Worm (Caenorhabditis elegans) whole organism, young adult: ENCODE measurements around the gene msp-58.

ENCODE experiments used
- B0035.1 ChIP-seq: sonication (generic microtip); optimal IDR thresholded peaks from 2 replicates; lab custom pipeline; 2016; ENCODE audit warnings: missing genetic modification characterization, mild to moderate bottlenecking, missing compliant biosample characterization, missing genotype, missing genetic modification reagents
- B0336.3 ChIP-seq: fragments of 200-800 bp; sonication (Bioruptor generic); IDR thresholded peaks from 2 replicates; pipeline ENCODE4 v1.3.6; 2022; ENCODE audit warnings: missing genetic modification characterization, missing compliant biosample characterization
- D2030.7 ChIP-seq: fragments of 200-800 bp; sonication (Bioruptor generic); IDR thresholded peaks from 2 replicates; pipeline ENCODE4 v1.3.6; 2022; ENCODE audit warnings: missing genetic modification reagents, missing genetic modification characterization, missing compliant biosample characterization
- K11D2.4 ChIP-seq: fragments of 200-800 bp; sonication (Bioruptor generic); IDR thresholded peaks from 2 replicates; pipeline ENCODE4 v1.3.6; 2022; ENCODE audit warnings: missing genetic modification reagents, missing genetic modification characterization, missing compliant biosample characterization
- K12H6.12 ChIP-seq: fragments of 200-800 bp; sonication (Bioruptor generic); optimal IDR thresholded peaks from 2 replicates; lab custom pipeline; 2018; ENCODE audit warnings: mild to moderate bottlenecking, missing genetic modification characterization, missing compliant biosample characterization
- T26A5.8 ChIP-seq: sonication (generic microtip); optimal IDR thresholded peaks from 2 replicates; lab custom pipeline; 2016; ENCODE audit warnings: missing genetic modification characterization, missing compliant biosample characterization
- ZK185.1 ChIP-seq: sonication (generic microtip); optimal IDR thresholded peaks from 2 replicates; lab custom pipeline; 2016; ENCODE audit warnings: mild to moderate bottlenecking, missing genetic modification characterization, missing compliant biosample characterization; ENCODE audit not compliant: poor library complexity, severe bottlenecking
- attf-5 ChIP-seq: fragments of 200-800 bp; sonication (Bioruptor generic); optimal IDR thresholded peaks from 2 replicates; lab custom pipeline; 2018; ENCODE audit warnings: mild to moderate bottlenecking, missing genetic modification characterization, missing compliant biosample characterization
- attf-6 ChIP-seq: fragments of 200-800 bp; sonication (Bioruptor generic); IDR thresholded peaks from 2 replicates; pipeline ENCODE4 v1.3.6; 2022; ENCODE audit warnings: missing genetic modification reagents, missing genetic modification characterization, missing compliant biosample characterization
- bed-2 ChIP-seq: fragments of 200-800 bp; sonication (Bioruptor generic); IDR thresholded peaks from 2 replicates; pipeline ENCODE4 v1.3.6; 2022; ENCODE audit warnings: missing genetic modification reagents, missing genetic modification characterization, missing compliant biosample characterization
- cebp-2 ChIP-seq: fragments of 200-800 bp; sonication (Bioruptor generic); IDR thresholded peaks from 2 replicates; pipeline ENCODE4 v1.3.6; 2022; ENCODE audit warnings: missing genetic modification characterization, missing compliant biosample characterization
- ceh-100 ChIP-seq: fragments of 200-800 bp; sonication (Bioruptor generic); IDR thresholded peaks from 2 replicates; pipeline ENCODE4 v1.3.6; 2022; ENCODE audit warnings: missing genetic modification reagents, missing genetic modification characterization, missing compliant biosample characterization
- ceh-79 ChIP-seq: sonication (generic microtip); optimal IDR thresholded peaks from 2 replicates; lab custom pipeline; 2017; ENCODE audit warnings: mild to moderate bottlenecking, missing genetic modification characterization, missing compliant biosample characterization
- efl-1 ChIP-seq: fragments of 150-350 bp; optimal IDR thresholded peaks from 2 replicates; lab custom pipeline; 2014; ENCODE audit warnings: missing biosample characterization, missing genetic modification reagents, missing genetic modification characterization
- ekl-4 ChIP-seq: fragments of 200-800 bp; sonication (Bioruptor generic); IDR thresholded peaks from 2 replicates; pipeline ENCODE4 v1.3.6; 2022; ENCODE audit warnings: missing genetic modification reagents, missing genetic modification characterization, missing compliant biosample characterization
- gei-17 ChIP-seq: fragments of 200-800 bp; sonication (Bioruptor generic); optimal IDR thresholded peaks from 2 replicates; lab custom pipeline; 2018; ENCODE audit warnings: mild to moderate bottlenecking, missing genetic modification characterization, missing compliant biosample characterization
- hlh-26 ChIP-seq: fragments of 200-800 bp; sonication (Bioruptor generic); conservative IDR thresholded peaks from 2 replicates; pipeline ENCODE4 v1.3.6; 2022; ENCODE audit warnings: missing genetic modification reagents, missing genetic modification characterization, missing compliant biosample characterization
- hmg-1.2 ChIP-seq: fragments of 200-800 bp; sonication (Bioruptor generic); IDR thresholded peaks from 2 replicates; pipeline ENCODE4 v1.3.6; 2022; ENCODE audit warnings: missing genetic modification reagents, missing genetic modification characterization, missing compliant biosample characterization
- hmg-20 ChIP-seq: fragments of 200-800 bp; sonication (Bioruptor generic); IDR thresholded peaks from 2 replicates; pipeline ENCODE4 v1.3.6; 2022; ENCODE audit warnings: missing genetic modification reagents, missing genetic modification characterization, missing compliant biosample characterization
- hrde-1 ChIP-seq: sonication (generic microtip); optimal IDR thresholded peaks from 2 replicates; lab custom pipeline; 2016; ENCODE audit warnings: missing genetic modification characterization, mild to moderate bottlenecking, missing compliant biosample characterization, moderate library complexity, missing genotype, missing genetic modification reagents, borderline replicate concordance
- lag-1 ChIP-seq: fragments of 200-800 bp; sonication (Bioruptor generic); IDR thresholded peaks from 2 replicates; pipeline ENCODE4 v1.3.6; 2022; ENCODE audit warnings: missing genetic modification reagents, missing genetic modification characterization, missing compliant biosample characterization
- let-607 ChIP-seq, 2 experiments: fragments of 200-800 bp in 1 of 2; sonication (Bioruptor generic) in 1 of 2; sonication (generic microtip) in 1 of 2; optimal IDR thresholded peaks; 2 replicates each; lab custom pipeline; 2016 to 2018; ENCODE audit warnings: mild to moderate bottlenecking in 2 of 2, missing compliant biosample characterization in 2 of 2, missing genetic modification characterization in 2 of 2, moderate library complexity in 2 of 2, missing genotype in 1 of 2
- lsl-1 ChIP-seq: fragments of 200-800 bp; sonication (Bioruptor generic); optimal IDR thresholded peaks from 2 replicates; lab custom pipeline; 2018; ENCODE audit warnings: mild to moderate bottlenecking, missing genetic modification characterization, moderate library complexity, missing compliant biosample characterization
- madf-6 ChIP-seq: fragments of 200-800 bp; sonication (Bioruptor generic); IDR thresholded peaks from 2 replicates; pipeline ENCODE4 v1.3.6; 2022; ENCODE audit warnings: missing genetic modification reagents, missing genetic modification characterization, missing compliant biosample characterization
- mcd-1 ChIP-seq: fragments of 200-800 bp; sonication (Bioruptor generic); IDR thresholded peaks from 2 replicates; pipeline ENCODE4 v1.3.6; 2022; ENCODE audit warnings: missing genetic modification reagents, missing genetic modification characterization, missing compliant biosample characterization
- mel-28 ChIP-seq: sonication (generic microtip); optimal IDR thresholded peaks from 2 replicates; lab custom pipeline; 2016; ENCODE audit warnings: borderline replicate concordance, mild to moderate bottlenecking, missing genetic modification characterization, missing compliant biosample characterization
- nfya-1 ChIP-seq: sonication (generic microtip); optimal IDR thresholded peaks from 2 replicates; lab custom pipeline; 2017; ENCODE audit warnings: antibody characterized with exemption, missing compliant biosample characterization, missing genetic modification characterization, borderline replicate concordance; ENCODE audit not compliant: insufficient read depth
- nfya-2 ChIP-seq: fragments of 200-800 bp; sonication (Bioruptor generic); IDR thresholded peaks from 2 replicates; pipeline ENCODE4 v1.3.6; 2022; ENCODE audit warnings: missing genetic modification reagents, missing genetic modification characterization, missing compliant biosample characterization
- nfyb-1 ChIP-seq: fragments of 200-800 bp; sonication (Bioruptor generic); IDR thresholded peaks from 2 replicates; pipeline ENCODE4 v1.3.6; 2022; ENCODE audit warnings: missing genetic modification reagents, missing genetic modification characterization, missing compliant biosample characterization
- nhr-120 ChIP-seq: fragments of 200-800 bp; sonication (Bioruptor generic); IDR thresholded peaks from 2 replicates; pipeline ENCODE4 v1.3.6; 2022; ENCODE audit warnings: missing genetic modification characterization, missing compliant biosample characterization
- rcor-1 ChIP-seq: fragments of 200-800 bp; sonication (Bioruptor generic); IDR thresholded peaks from 2 replicates; pipeline ENCODE4 v1.3.6; 2022; ENCODE audit warnings: missing genetic modification reagents, missing genetic modification characterization, missing compliant biosample characterization
- rpc-1 ChIP-seq, 2 experiments: fragments of 150-350 bp in 1 of 2; sonication (generic microtip) in 1 of 2; optimal IDR thresholded peaks; 2 replicates each; lab custom pipeline; 2014 to 2018; ENCODE audit warnings: missing biosample characterization in 1 of 2, missing genetic modification characterization in 1 of 2, missing genetic modification reagents in 1 of 2, missing genotype in 1 of 2
- sea-2 ChIP-seq: fragments of 200-800 bp; sonication (Bioruptor generic); IDR thresholded peaks from 2 replicates; pipeline ENCODE4 v1.3.6; 2022; ENCODE audit warnings: missing genetic modification characterization, missing compliant biosample characterization
- snpc-1.3 ChIP-seq: sonication (generic microtip); optimal IDR thresholded peaks from 2 replicates; lab custom pipeline; 2017; ENCODE audit warnings: missing genetic modification characterization, mild to moderate bottlenecking, missing compliant biosample characterization, antibody characterized with exemption, moderate library complexity, missing genotype, missing genetic modification reagents; ENCODE audit not compliant: insufficient read depth
- snpc-3.4 ChIP-seq: sonication (generic microtip); optimal IDR thresholded peaks from 2 replicates; lab custom pipeline; 2017; ENCODE audit warnings: missing genetic modification characterization, mild to moderate bottlenecking, missing compliant biosample characterization, antibody characterized with exemption, moderate library complexity, missing genotype, missing genetic modification reagents
- snpc-4 ChIP-seq, 5 experiments: fragments of 150-350 bp in 1 of 5; sonication (generic microtip) in 4 of 5; optimal IDR thresholded peaks; 2 replicates each; lab custom pipeline; 2014 to 2018; ENCODE audit warnings: missing genetic modification characterization in 5 of 5, missing biosample characterization in 3 of 5, antibody characterized with exemption in 2 of 5, mild to moderate bottlenecking in 2 of 5, missing compliant biosample characterization in 2 of 5, missing genotype in 2 of 5, moderate library complexity in 2 of 5, missing genetic modification reagents in 1 of 5
- zim-3 ChIP-seq: sonication (generic microtip); optimal IDR thresholded peaks from 2 replicates; lab custom pipeline; 2017; ENCODE audit warnings: mild to moderate bottlenecking, missing genetic modification characterization, moderate library complexity, missing compliant biosample characterization
- ztf-18 ChIP-seq: sonication (generic microtip); optimal IDR thresholded peaks from 2 replicates; lab custom pipeline; 2016; ENCODE audit warnings: missing genotype, mild to moderate bottlenecking, missing genetic modification characterization, missing compliant biosample characterization

Gene msp-58

DNA sequence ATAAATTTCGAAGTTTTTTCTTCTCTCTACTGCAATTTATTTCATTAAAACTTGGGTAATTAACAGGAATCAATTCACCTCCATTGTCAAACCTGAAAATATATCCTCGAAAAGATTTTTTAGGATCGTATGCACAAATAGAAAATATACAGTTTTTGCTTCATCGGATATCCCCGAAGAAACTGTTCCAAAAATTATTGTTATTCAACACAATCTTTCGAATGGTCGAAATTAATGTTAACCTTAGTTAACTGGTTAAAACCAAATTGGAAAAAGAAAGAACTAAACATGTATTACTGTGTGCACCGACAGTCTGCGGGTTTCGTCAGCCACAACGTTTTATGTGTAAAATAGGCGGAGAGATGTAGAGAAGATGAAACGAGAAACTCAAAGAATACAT, 8.7 kb downstream of the msp-58 start (continued):
- TF ChIP-seq lag-1 (GFP tag; lab: Robert Waterston, UW): no peak
- no peak for TF ChIP-seq ceh-79 (tag; lab: Kevin White, UChicago)
- TF ChIP-seq bed-2: no peak
- peak; percentile 88 for TF ChIP-seq hmg-1.2
- TF ChIP-seq snpc-1.3 (tag; lab: Kevin White, UChicago): peak; percentile 75
- TF ChIP-seq K11D2.4 (GFP tag; lab: Robert Waterston, UW): no peak
- no peak for TF ChIP-seq T26A5.8 (tag; lab: Kevin White, UChicago)
- peak; percentile 97 for TF ChIP-seq attf-6 (GFP tag; lab: Robert Waterston, UW)
- TF ChIP-seq snpc-3.4 (tag; lab: Kevin White, UChicago): peak; percentile 75
- no peak for TF ChIP-seq gei-17
- no peak for TF ChIP-seq madf-6 (GFP tag; lab: Robert Waterston, UW)
- TF ChIP-seq mcd-1 (GFP tag; lab: Robert Waterston, UW): peak; percentile 51; the same call in 1 of the 2 replicates
- peak; percentile 40 for TF ChIP-seq lsl-1 (GFP tag; lab: Kevin White, UChicago)
- no peak for TF ChIP-seq nfya-2 (GFP tag; lab: Robert Waterston, UW)
- TF ChIP-seq rpc-1 (optimal IDR thresholded peaks at IDR 0.05; lab: Kevin White, UChicago): no peak
- no peak for TF ChIP-seq rpc-1 (tag; optimal IDR thresholded peaks at IDR 0.05; lab: Kevin White, UChicago)
- no peak for TF ChIP-seq nfyb-1 (GFP tag; lab: Robert Waterston, UW)
- TF ChIP-seq K12H6.12 (tag; lab: Kevin White, UChicago): no peak
- no peak for TF ChIP-seq mel-28
- TF ChIP-seq cebp-2 (GFP tag; lab: Robert Waterston, UW): no peak
- TF ChIP-seq hlh-26: no peak
- TF ChIP-seq B0035.1 (tag; lab: Kevin White, UChicago): no peak
- TF ChIP-seq D2030.7 (GFP tag; lab: Robert Waterston, UW): peak; percentile 94
- TF ChIP-seq nfya-1 (tag; lab: Kevin White, UChicago): no peak
- TF ChIP-seq hmg-20 (GFP tag; lab: Robert Waterston, UW): peak; percentile 28; the same call in 1 of the 2 replicates
- TF ChIP-seq ekl-4 (GFP tag; lab: Robert Waterston, UW): peak; percentile 63
- no peak for TF ChIP-seq attf-5
- no peak for TF ChIP-seq B0336.3
- TF ChIP-seq let-607 (tag; optimal IDR thresholded peaks at IDR 0.05; lab: Kevin White, UChicago): no peak

ce11 chrIV:5318835-5319303, 10.5 kb downstream of the msp-58 start, which contains the start of gene slc-46A:
Gene slc-46A, plus strand, starts transcription at chrIV:5319253.
- TF ChIP-seq nfya-2 (GFP tag; lab: Robert Waterston, UW) (no peak), hmg-1.2 (peak; percentile 75), snpc-4 (GFP tag; optimal IDR thresholded peaks at IDR 0.05; lab: Kevin White, UChicago) (no peak), snpc-4 (tag; optimal IDR thresholded peaks at IDR 0.05; lab: Kevin White, UChicago) (peak in 1 of 4 experiments; percentile 16)

- no peak for TF ChIP-seq sea-2
- TF ChIP-seq lag-1 (GFP tag; lab: Robert Waterston, UW): no peak
- TF ChIP-seq lsl-1 (GFP tag; lab: Kevin White, UChicago): no peak
- no peak for TF ChIP-seq ceh-100 (GFP tag; lab: Robert Waterston, UW)
- no peak for TF ChIP-seq hmg-1.2
- no peak for TF ChIP-seq efl-1 (GFP tag; lab: Kevin White, UChicago)
- no peak for TF ChIP-seq ceh-79 (tag; lab: Kevin White, UChicago)
- TF ChIP-seq nhr-120 (GFP tag; lab: Robert Waterston, UW): no peak
- TF ChIP-seq hrde-1 (tag; lab: Kevin White, UChicago): no peak
- no peak for TF ChIP-seq ztf-18 (tag; lab: Kevin White, UChicago)
- TF ChIP-seq ZK185.1 (tag; lab: Kevin White, UChicago): no peak
- no peak for TF ChIP-seq zim-3 (tag; lab: Kevin White, UChicago)
- no peak for TF ChIP-seq rcor-1 (GFP tag; lab: Robert Waterston, UW)
- no peak for TF ChIP-seq madf-6 (GFP tag; lab: Robert Waterston, UW)
Observed at ce11 chrIV:5326144-5326543, 17.8 kb downstream of the msp-58 start, which contains the start of gene Y4C6B.4. Gene Y4C6B.4, plus strand, starts transcription at chrIV:5326444.
